Fruit fly (Drosophila melanogaster) whole organism, pupa: Measurements from ENCODE around the gene CG13117.

ENCODE experiments used
- CG10348 ChIP-seq: fragments of 200-800 bp; sonication (Bioruptor generic); IDR thresholded peaks from 2 replicates; pipeline ENCODE4 v1.3.6; 2022; ENCODE audit warnings: missing biosample characterization, missing genetic modification characterization
- CG12605 ChIP-seq: fragments of 200-800 bp; sonication (Bioruptor generic); IDR thresholded peaks from 2 replicates; pipeline ENCODE4 v1.3.6; 2022; ENCODE audit warnings: missing biosample characterization, missing genetic modification characterization
- CG13204 ChIP-seq: fragments of 200-800 bp; sonication (Bioruptor generic); optimal IDR thresholded peaks from 2 replicates; lab custom pipeline; 2018; ENCODE audit warnings: missing biosample characterization, mild to moderate bottlenecking, missing genetic modification characterization, moderate library complexity
- CG14655 ChIP-seq: fragments of 200-800 bp; sonication (Bioruptor generic); optimal IDR thresholded peaks from 3 replicates; lab custom pipeline; 2017; ENCODE audit warnings: mild to moderate bottlenecking, missing biosample characterization, missing genetic modification reagents, missing genetic modification characterization
- CG15710 ChIP-seq: fragments of 200-800 bp; sonication (Bioruptor generic); optimal IDR thresholded peaks from 2 replicates; lab custom pipeline; 2018; ENCODE audit warnings: missing biosample characterization, mild to moderate bottlenecking, missing genetic modification characterization, moderate library complexity
- CG17806 ChIP-seq: fragments of 200-800 bp; sonication (Bioruptor generic); optimal IDR thresholded peaks from 2 replicates; lab custom pipeline; 2018; ENCODE audit warnings: missing biosample characterization, mild to moderate bottlenecking, missing genetic modification characterization, moderate library complexity
- CG32121 ChIP-seq: fragments of 200-800 bp; sonication (Bioruptor generic); IDR thresholded peaks from 2 replicates; pipeline ENCODE4 v1.3.6; 2022; ENCODE audit warnings: missing biosample characterization, missing genetic modification characterization
- CG34367 ChIP-seq: fragments of 200-800 bp; sonication (Bioruptor generic); optimal IDR thresholded peaks from 2 replicates; lab custom pipeline; 2018; ENCODE audit warnings: missing biosample characterization, mild to moderate bottlenecking, missing genetic modification characterization
- CG4496 ChIP-seq: fragments of 200-800 bp; sonication (Bioruptor generic); IDR thresholded peaks from 3 replicates; pipeline ENCODE4 v1.3.6; 2022; ENCODE audit warnings: missing biosample characterization, missing genetic modification characterization
- CG8159 ChIP-seq: fragments of 200-800 bp; sonication (Bioruptor generic); optimal IDR thresholded peaks from 3 replicates; lab custom pipeline; 2018; ENCODE audit warnings: missing biosample characterization, mild to moderate bottlenecking, missing genetic modification characterization, moderate library complexity
- CG8301 ChIP-seq: fragments of 200-800 bp; sonication (Bioruptor generic); optimal IDR thresholded peaks from 2 replicates; lab custom pipeline; 2018; ENCODE audit warnings: missing biosample characterization, mild to moderate bottlenecking, missing genetic modification characterization
- CG9948 ChIP-seq: fragments of 200-800 bp; sonication (Bioruptor generic); optimal IDR thresholded peaks from 2 replicates; lab custom pipeline; 2018; ENCODE audit warnings: missing biosample characterization, mild to moderate bottlenecking, missing genetic modification characterization, moderate library complexity
- D1 ChIP-seq: fragments of 200-800 bp; sonication (Bioruptor generic); optimal IDR thresholded peaks from 2 replicates; lab custom pipeline; 2018; ENCODE audit warnings: missing biosample characterization, mild to moderate bottlenecking, missing genetic modification characterization, moderate library complexity
- EcR ChIP-seq: fragments of 200-800 bp; sonication (Bioruptor generic); optimal IDR thresholded peaks from 3 replicates; lab custom pipeline; 2019; ENCODE audit warnings: missing biosample characterization, missing genetic modification characterization, mild to moderate bottlenecking, moderate library complexity, missing genetic modification reagents
- Ets98B ChIP-seq: fragments of 200-800 bp; sonication (Bioruptor generic); IDR thresholded peaks from 2 replicates; pipeline ENCODE4 v1.3.6; 2022; ENCODE audit warnings: missing biosample characterization, missing genetic modification characterization
- Pif1A ChIP-seq: fragments of 200-800 bp; sonication (Bioruptor generic); optimal IDR thresholded peaks from 3 replicates; lab custom pipeline; 2016; ENCODE audit warnings: missing biosample characterization, missing genetic modification characterization
- Pif1B ChIP-seq: fragments of 200-800 bp; sonication (Bioruptor generic); optimal IDR thresholded peaks from 3 replicates; lab custom pipeline; 2016; ENCODE audit warnings: missing biosample characterization, missing genetic modification characterization
- Snoo ChIP-seq: fragments of 200-800 bp; sonication (Bioruptor generic); optimal IDR thresholded peaks from 3 replicates; lab custom pipeline; 2017; ENCODE audit warnings: missing biosample characterization, mild to moderate bottlenecking, missing genetic modification characterization, inconsistent platforms
- fd96Ca ChIP-seq: fragments of 200-800 bp; sonication (Bioruptor generic); IDR thresholded peaks from 3 replicates; pipeline ENCODE4 v1.3.6; 2022; ENCODE audit warnings: missing biosample characterization, missing genetic modification characterization
- gl ChIP-seq: fragments of 200-800 bp; sonication (Bioruptor generic); optimal IDR thresholded peaks from 2 replicates; lab custom pipeline; 2018; ENCODE audit warnings: missing biosample characterization, mild to moderate bottlenecking, missing genetic modification characterization
- rn ChIP-seq: fragments of 200-800 bp; sonication (Bioruptor generic); IDR thresholded peaks from 2 replicates; pipeline ENCODE4 v1.3.6; 2022; ENCODE audit warnings: missing biosample characterization, missing genetic modification characterization

CG13117 gene

dm6 chr2L:9746236-9747225, 10.1 kb downstream of the CG13117 start, which contains the start of gene Nckx30C:
Gene Nckx30C, minus strand, starts transcription at chr2L:9746495.
- no peak for TF ChIP-seq Pif1A (GFP tag; lab: Kevin White, UChicago)
- TF ChIP-seq CG13204 (GFP tag; lab: Kevin White, UChicago) = no peak
- TF ChIP-seq gl (tag; lab: Kevin White, UChicago) = no peak
- no peak for TF ChIP-seq Snoo
- TF ChIP-seq CG15710 (tag; lab: Kevin White, UChicago) = no peak
- TF ChIP-seq D1 (tag; lab: Kevin White, UChicago) = no peak
- TF ChIP-seq CG34367 (tag; lab: Kevin White, UChicago) = no peak
- TF ChIP-seq CG14655 = no peak
- no peak for TF ChIP-seq CG32121 (GFP tag; lab: Robert Waterston, UW)
- no peak for TF ChIP-seq Ets98B (GFP tag; lab: Robert Waterston, UW)
- TF ChIP-seq CG4496 = no peak
- TF ChIP-seq CG9948 (tag; lab: Kevin White, UChicago) = no peak
- no peak for TF ChIP-seq CG12605 (GFP tag; lab: Robert Waterston, UW)
- no peak for TF ChIP-seq CG17806 (tag; lab: Kevin White, UChicago)
- TF ChIP-seq fd96Ca (GFP tag; lab: Robert Waterston, UW) = no peak
- TF ChIP-seq rn = no peak
- TF ChIP-seq CG10348 (GFP tag; lab: Robert Waterston, UW) = no peak

- TF ChIP-seq CG4496 (peak; percentile 22; the same call in 1 of the 3 replicates), CG8301 (tag; lab: Kevin White, UChicago) (no peak)
These were observed 13.3 kb downstream of the CG13117 start, which contains the start of gene Cyp4e3 for dm6 chr2L:9749745-9750144. Gene Cyp4e3, minus strand, starts transcription at chr2L:9750071.

- no peak for TF ChIP-seq Ets98B (GFP tag; lab: Robert Waterston, UW)
- TF ChIP-seq Pif1A (GFP tag; lab: Kevin White, UChicago) = no peak
- TF ChIP-seq CG12605 (GFP tag; lab: Robert Waterston, UW) = no peak
- no peak for TF ChIP-seq EcR (GFP tag; lab: Kevin White, UChicago)
- TF ChIP-seq CG14655 = no peak
- TF ChIP-seq, all 21 proteins: peak for 0
These were observed 16.9 kb downstream of the CG13117 start for dm6 chr2L:9753357-9753756.

dm6 chr2L:9754817-9755216, 18.4 kb downstream of the CG13117 start:
- TF ChIP-seq CG15710 (tag; lab: Kevin White, UChicago) = peak; percentile 30
- no peak for TF ChIP-seq Pif1B
- TF ChIP-seq CG9948 (tag; lab: Kevin White, UChicago) = no peak
- no peak for TF ChIP-seq D1 (tag; lab: Kevin White, UChicago)
- TF ChIP-seq CG14655 = peak; percentile 13
- peak; percentile 37 for TF ChIP-seq CG8159 (tag; lab: Kevin White, UChicago)
- no peak for TF ChIP-seq CG10348 (GFP tag; lab: Robert Waterston, UW)
- TF ChIP-seq Ets98B (GFP tag; lab: Robert Waterston, UW) = no peak
- no peak for TF ChIP-seq CG8301 (tag; lab: Kevin White, UChicago)
- TF ChIP-seq, all 21 proteins: peak for 3

dm6 chr2L:9757990-9758814, 21.8 kb downstream of the CG13117 start, which contains the start of gene zf30C:
Gene zf30C, plus strand, starts transcription at chr2L:9758342.
- peak; percentile 62 for TF ChIP-seq CG9948 (tag; lab: Kevin White, UChicago)
- TF ChIP-seq CG10348 (GFP tag; lab: Robert Waterston, UW) = peak; percentile 64; the same call in 1 of the 2 replicates
- TF ChIP-seq D1 (tag; lab: Kevin White, UChicago) = peak; percentile 37
- peak; percentile 56 for TF ChIP-seq CG34367 (tag; lab: Kevin White, UChicago)
- peak; percentile 90 for TF ChIP-seq Ets98B (GFP tag; lab: Robert Waterston, UW)
- TF ChIP-seq CG14655 = peak; percentile 80
- peak; percentile 85 for TF ChIP-seq rn
- TF ChIP-seq CG15710 (tag; lab: Kevin White, UChicago) = peak; percentile 51
- TF ChIP-seq CG8301 (tag; lab: Kevin White, UChicago) = peak; percentile 71
- peak; percentile 73; the same call in 1 of the 2 replicates for TF ChIP-seq CG12605 (GFP tag; lab: Robert Waterston, UW)
- TF ChIP-seq CG4496 = peak; percentile 89
- TF ChIP-seq Snoo = peak; percentile 78
- TF ChIP-seq CG13204 (GFP tag; lab: Kevin White, UChicago) = no peak
- TF ChIP-seq gl (tag; lab: Kevin White, UChicago) = no peak
- no peak for TF ChIP-seq EcR (GFP tag; lab: Kevin White, UChicago)
- peak; percentile 89 for TF ChIP-seq fd96Ca (GFP tag; lab: Robert Waterston, UW)
- TF ChIP-seq CG32121 (GFP tag; lab: Robert Waterston, UW) = peak; percentile 82
- TF ChIP-seq CG17806 (tag; lab: Kevin White, UChicago) = peak; percentile 70
- TF ChIP-seq CG8159 (tag; lab: Kevin White, UChicago) = peak; percentile 73
- peak; percentile 85 for TF ChIP-seq Pif1B
- TF ChIP-seq Pif1A (GFP tag; lab: Kevin White, UChicago) = peak; percentile 94
